Fruit fly (Drosophila melanogaster): ENCODE results near the gene Vps13D.

DNA sequence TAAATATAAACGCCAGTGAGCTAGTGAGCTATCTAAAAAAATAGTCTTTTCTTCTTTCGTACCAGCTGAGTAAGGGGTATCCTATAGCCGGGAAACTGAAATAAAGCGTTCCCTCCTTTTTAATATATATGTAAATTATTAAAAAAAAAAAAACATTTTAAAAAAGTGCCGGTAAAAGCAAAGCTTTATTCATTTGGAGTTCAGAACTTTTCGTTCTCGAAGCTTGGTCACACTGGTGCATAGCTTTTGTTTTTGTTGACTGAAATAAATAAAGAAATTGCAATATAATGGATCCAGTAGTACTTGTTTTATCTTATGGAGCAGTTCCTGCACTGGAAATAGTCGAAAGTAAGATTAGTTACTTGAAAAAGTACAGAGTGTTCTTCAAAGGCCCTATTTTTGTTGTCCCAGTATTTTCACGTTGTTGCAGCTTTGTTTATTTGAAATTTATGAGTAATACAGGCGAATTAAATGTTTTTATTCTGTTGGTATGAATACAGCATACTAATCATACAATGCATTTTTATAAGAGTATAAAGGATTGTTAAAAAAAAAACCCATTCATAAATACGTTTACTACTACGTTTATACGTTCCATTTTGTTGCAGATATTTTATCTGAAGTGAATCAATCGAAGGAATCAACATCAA lies 9.6 kb upstream of the Vps13D start, which contains the start of gene CG32109:
- TF ChIP-seq Ets21C (GFP tag; optimal IDR thresholded peaks at IDR 0.05): no peak
- TF ChIP-seq OdsH (GFP tag; optimal IDR thresholded peaks at IDR 0.05): no peak
- no peak for TF ChIP-seq Lpt (GFP tag; optimal IDR thresholded peaks at IDR 0.05)
- no peak for TF ChIP-seq CG1621 (tag; optimal IDR thresholded peaks at IDR 0.05)
- TF ChIP-seq CG11294 (GFP tag; IDR thresholded peaks at IDR 0.05): no peak
